Worm (Caenorhabditis elegans) whole organism, late embryonic: ENCODE results near the gene Y70G10A.3.

Experiments used
- F13H6.1 ChIP-seq: sonication (generic microtip); optimal IDR thresholded peaks from 2 replicates; lab custom pipeline; 2016; ENCODE audit warnings: missing genetic modification characterization, missing compliant biosample characterization
- Y22D7AL.16 ChIP-seq: sonication (generic microtip); optimal IDR thresholded peaks from 2 replicates; lab custom pipeline; 2016; ENCODE audit warnings: missing genetic modification characterization, missing compliant biosample characterization
- ama-1 ChIP-seq: fragments of 150-350 bp; optimal IDR thresholded peaks from 2 replicates; lab custom pipeline; 2014
- fax-1 ChIP-seq: sonication (generic microtip); optimal IDR thresholded peaks from 2 replicates; lab custom pipeline; 2016; ENCODE audit warnings: missing genotype, missing genetic modification characterization, missing compliant biosample characterization
- hlh-30 ChIP-seq: sonication (generic microtip); optimal IDR thresholded peaks from 2 replicates; lab custom pipeline; 2017; ENCODE audit warnings: antibody characterized with exemption, missing genetic modification characterization, missing compliant biosample characterization; ENCODE audit not compliant: insufficient read depth
- hlh-6 ChIP-seq: sonication (generic microtip); optimal IDR thresholded peaks from 2 replicates; lab custom pipeline; 2016; ENCODE audit warnings: missing genotype, missing genetic modification characterization, missing compliant biosample characterization
- nhr-232 ChIP-seq: sonication (generic microtip); optimal IDR thresholded peaks from 2 replicates; lab custom pipeline; 2016; ENCODE audit warnings: missing genetic modification characterization, missing compliant biosample characterization
- pag-3 ChIP-seq: sonication (generic microtip); optimal IDR thresholded peaks from 2 replicates; lab custom pipeline; 2016; ENCODE audit warnings: missing compliant biosample characterization, missing genetic modification characterization, borderline replicate concordance
- pha-4 ChIP-seq: fragments of 150-350 bp; optimal IDR thresholded peaks from 2 replicates; lab custom pipeline; 2018; ENCODE audit warnings: missing biosample characterization, missing genetic modification reagents, missing genetic modification characterization
- unc-42 ChIP-seq: sonication (generic microtip); optimal IDR thresholded peaks from 2 replicates; lab custom pipeline; 2016; ENCODE audit warnings: missing genotype, missing genetic modification characterization, missing compliant biosample characterization

ce11 chrIII:10215882-10216281 is 23.0 kb upstream of the Y70G10A.3 start:
- TF ChIP-seq pha-4 (tag; lab: Kevin White, UChicago) = no peak
- TF ChIP-seq fax-1 = no peak
- TF ChIP-seq hlh-30 (tag; lab: Kevin White, UChicago) = no peak
- TF ChIP-seq Y22D7AL.16 (tag; lab: Kevin White, UChicago) = no peak
- no peak for TF ChIP-seq hlh-6
- TF ChIP-seq pag-3 (tag; lab: Kevin White, UChicago) = no peak
- TF ChIP-seq unc-42 = no peak
- no peak for TF ChIP-seq ama-1 (lab: Kevin White, UChicago)
- no peak for TF ChIP-seq F13H6.1 (tag; lab: Kevin White, UChicago)
- TF ChIP-seq nhr-232 (tag; lab: Kevin White, UChicago) = no peak
